Worm (Caenorhabditis elegans) whole organism, young adult: Measurements from ENCODE around the gene fbxa-218.

Experiments used
- B0035.1 ChIP-seq: sonication (generic microtip); optimal IDR thresholded peaks from 2 replicates; lab custom pipeline; 2016; ENCODE audit warnings: missing genetic modification characterization, mild to moderate bottlenecking, missing compliant biosample characterization, missing genotype, missing genetic modification reagents
- B0261.1 ChIP-seq: sonication (generic microtip); optimal IDR thresholded peaks from 2 replicates; lab custom pipeline; 2016; ENCODE audit warnings: mild to moderate bottlenecking, missing genetic modification characterization, moderate library complexity, missing compliant biosample characterization
- B0336.3 ChIP-seq: fragments of 200-800 bp; sonication (Bioruptor generic); IDR thresholded peaks from 2 replicates; pipeline ENCODE4 v1.3.6; 2022; ENCODE audit warnings: missing genetic modification characterization, missing compliant biosample characterization
- C17E4.6 ChIP-seq: fragments of 200-800 bp; sonication (Bioruptor generic); IDR thresholded peaks from 2 replicates; pipeline ENCODE4 v1.3.6; 2022; ENCODE audit warnings: missing genetic modification reagents, missing genetic modification characterization, missing compliant biosample characterization
- D2030.7 ChIP-seq: fragments of 200-800 bp; sonication (Bioruptor generic); IDR thresholded peaks from 2 replicates; pipeline ENCODE4 v1.3.6; 2022; ENCODE audit warnings: missing genetic modification reagents, missing genetic modification characterization, missing compliant biosample characterization
- F23B12.7 ChIP-seq: sonication (generic microtip); optimal IDR thresholded peaks from 2 replicates; lab custom pipeline; 2017; ENCODE audit warnings: missing genetic modification characterization, mild to moderate bottlenecking, missing compliant biosample characterization, antibody characterized with exemption, moderate library complexity; ENCODE audit not compliant: insufficient read depth
- K12H6.12 ChIP-seq: fragments of 200-800 bp; sonication (Bioruptor generic); optimal IDR thresholded peaks from 2 replicates; lab custom pipeline; 2018; ENCODE audit warnings: mild to moderate bottlenecking, missing genetic modification characterization, missing compliant biosample characterization
- Y67H2A.10 ChIP-seq: fragments of 200-800 bp; sonication (Bioruptor generic); conservative IDR thresholded peaks from 2 replicates; pipeline ENCODE4 v1.3.6; 2022; ENCODE audit warnings: missing genetic modification reagents, missing genetic modification characterization, missing compliant biosample characterization
- aptf-2 ChIP-seq: fragments of 200-800 bp; sonication (Bioruptor generic); conservative IDR thresholded peaks from 2 replicates; pipeline ENCODE4 v1.3.6; 2022; ENCODE audit warnings: missing genetic modification reagents, missing genetic modification characterization, missing compliant biosample characterization
- aptf-3 ChIP-seq: fragments of 200-800 bp; sonication (Bioruptor generic); IDR thresholded peaks from 2 replicates; pipeline ENCODE4 v1.3.6; 2022; ENCODE audit warnings: missing genetic modification characterization, missing compliant biosample characterization
- athp-1 ChIP-seq: sonication (generic microtip); optimal IDR thresholded peaks from 2 replicates; lab custom pipeline; 2017; ENCODE audit warnings: mild to moderate bottlenecking, missing genetic modification characterization, missing compliant biosample characterization
- attf-5 ChIP-seq: fragments of 200-800 bp; sonication (Bioruptor generic); optimal IDR thresholded peaks from 2 replicates; lab custom pipeline; 2018; ENCODE audit warnings: mild to moderate bottlenecking, missing genetic modification characterization, missing compliant biosample characterization
- bed-1 ChIP-seq: fragments of 200-800 bp; sonication (Bioruptor generic); IDR thresholded peaks from 2 replicates; pipeline ENCODE4 v1.3.6; 2022; ENCODE audit warnings: missing genetic modification reagents, missing genetic modification characterization, missing compliant biosample characterization
- bed-2 ChIP-seq: fragments of 200-800 bp; sonication (Bioruptor generic); IDR thresholded peaks from 2 replicates; pipeline ENCODE4 v1.3.6; 2022; ENCODE audit warnings: missing genetic modification reagents, missing genetic modification characterization, missing compliant biosample characterization
- cebp-1 ChIP-seq, 2 experiments: fragments of 200-800 bp in 1 of 2; sonication (Bioruptor generic) in 1 of 2; sonication (generic microtip) in 1 of 2; IDR thresholded peaks in 1 of 2; optimal IDR thresholded peaks in 1 of 2; 2 replicates each; pipeline versions ENCODE4 v1.3.6 to Lab custom; 2017 to 2022; ENCODE audit warnings: missing compliant biosample characterization in 2 of 2, missing genetic modification characterization in 2 of 2, mild to moderate bottlenecking in 1 of 2, missing genetic modification reagents in 1 of 2, moderate library complexity in 1 of 2
- ceh-100 ChIP-seq: fragments of 200-800 bp; sonication (Bioruptor generic); IDR thresholded peaks from 2 replicates; pipeline ENCODE4 v1.3.6; 2022; ENCODE audit warnings: missing genetic modification reagents, missing genetic modification characterization, missing compliant biosample characterization
- ceh-40 ChIP-seq: fragments of 200-800 bp; sonication (Bioruptor generic); IDR thresholded peaks from 2 replicates; pipeline ENCODE4 v1.3.6; 2022; ENCODE audit warnings: missing genetic modification characterization, missing compliant biosample characterization
- ceh-58 ChIP-seq: fragments of 200-800 bp; sonication (Bioruptor generic); IDR thresholded peaks from 2 replicates; pipeline ENCODE4 v1.3.6; 2022; ENCODE audit warnings: missing genetic modification characterization, missing compliant biosample characterization
- dpff-1 ChIP-seq: sonication (generic microtip); optimal IDR thresholded peaks from 2 replicates; lab custom pipeline; 2017; ENCODE audit warnings: mild to moderate bottlenecking, missing genetic modification characterization, missing compliant biosample characterization
- egrh-3 ChIP-seq: fragments of 200-800 bp; sonication (Bioruptor generic); IDR thresholded peaks from 2 replicates; pipeline ENCODE4 v1.3.6; 2022; ENCODE audit warnings: missing genetic modification reagents, missing genetic modification characterization, missing compliant biosample characterization
- hlh-12 ChIP-seq: sonication (generic microtip); optimal IDR thresholded peaks from 2 replicates; lab custom pipeline; 2016; ENCODE audit warnings: missing genetic modification characterization, missing compliant biosample characterization
- hmg-1.2 ChIP-seq: fragments of 200-800 bp; sonication (Bioruptor generic); IDR thresholded peaks from 2 replicates; pipeline ENCODE4 v1.3.6; 2022; ENCODE audit warnings: missing genetic modification reagents, missing genetic modification characterization, missing compliant biosample characterization
- let-526 ChIP-seq: fragments of 200-800 bp; sonication (Bioruptor generic); IDR thresholded peaks from 2 replicates; pipeline ENCODE4 v1.3.6; 2022; ENCODE audit warnings: missing genetic modification reagents, missing genetic modification characterization, missing compliant biosample characterization
- let-607 ChIP-seq, 2 experiments: fragments of 200-800 bp in 1 of 2; sonication (Bioruptor generic) in 1 of 2; sonication (generic microtip) in 1 of 2; optimal IDR thresholded peaks; 2 replicates each; lab custom pipeline; 2016 to 2018; ENCODE audit warnings: mild to moderate bottlenecking in 2 of 2, missing compliant biosample characterization in 2 of 2, missing genetic modification characterization in 2 of 2, moderate library complexity in 2 of 2, missing genotype in 1 of 2
- lir-1 ChIP-seq: fragments of 200-800 bp; sonication (Bioruptor generic); conservative IDR thresholded peaks from 2 replicates; pipeline ENCODE4 v1.3.6; 2022; ENCODE audit warnings: missing genetic modification reagents, missing genetic modification characterization, missing compliant biosample characterization
- madf-10 ChIP-seq: sonication (generic microtip); optimal IDR thresholded peaks from 2 replicates; lab custom pipeline; 2016; ENCODE audit warnings: mild to moderate bottlenecking, missing genetic modification characterization, missing compliant biosample characterization
- madf-6 ChIP-seq: fragments of 200-800 bp; sonication (Bioruptor generic); IDR thresholded peaks from 2 replicates; pipeline ENCODE4 v1.3.6; 2022; ENCODE audit warnings: missing genetic modification reagents, missing genetic modification characterization, missing compliant biosample characterization
- nfyb-1 ChIP-seq: fragments of 200-800 bp; sonication (Bioruptor generic); IDR thresholded peaks from 2 replicates; pipeline ENCODE4 v1.3.6; 2022; ENCODE audit warnings: missing genetic modification reagents, missing genetic modification characterization, missing compliant biosample characterization
- nhr-120 ChIP-seq: fragments of 200-800 bp; sonication (Bioruptor generic); IDR thresholded peaks from 2 replicates; pipeline ENCODE4 v1.3.6; 2022; ENCODE audit warnings: missing genetic modification characterization, missing compliant biosample characterization
- nhr-80 ChIP-seq: sonication (generic microtip); optimal IDR thresholded peaks from 2 replicates; lab custom pipeline; 2016; ENCODE audit warnings: missing genetic modification characterization, missing compliant biosample characterization
- pbrm-1 ChIP-seq: fragments of 200-800 bp; sonication (Bioruptor generic); IDR thresholded peaks from 2 replicates; pipeline ENCODE4 v1.3.6; 2022; ENCODE audit warnings: missing genetic modification reagents, missing genetic modification characterization, missing compliant biosample characterization
- pha-4 ChIP-seq: fragments of 150-350 bp; sonication (generic microtip); optimal IDR thresholded peaks from 2 replicates; lab custom pipeline; 2014; ENCODE audit warnings: missing biosample characterization, missing genetic modification reagents, missing genetic modification characterization
- sdz-38 ChIP-seq: sonication (generic microtip); optimal IDR thresholded peaks from 2 replicates; lab custom pipeline; 2016; ENCODE audit warnings: missing genotype, missing genetic modification characterization, missing compliant biosample characterization
- snpc-4 ChIP-seq, 5 experiments: fragments of 150-350 bp in 1 of 5; sonication (generic microtip) in 4 of 5; optimal IDR thresholded peaks; 2 replicates each; lab custom pipeline; 2014 to 2018; ENCODE audit warnings: missing genetic modification characterization in 5 of 5, missing biosample characterization in 3 of 5, antibody characterized with exemption in 2 of 5, mild to moderate bottlenecking in 2 of 5, missing compliant biosample characterization in 2 of 5, missing genotype in 2 of 5, moderate library complexity in 2 of 5, missing genetic modification reagents in 1 of 5
- unc-130 ChIP-seq: sonication (generic microtip); optimal IDR thresholded peaks from 2 replicates; lab custom pipeline; 2016; ENCODE audit warnings: missing genetic modification reagents, missing genetic modification characterization, missing compliant biosample characterization
- xnd-1 ChIP-seq: sonication (generic microtip); optimal IDR thresholded peaks from 2 replicates; lab custom pipeline; 2016; ENCODE audit warnings: missing genotype, missing genetic modification reagents, missing genetic modification characterization, missing compliant biosample characterization
- zfh-2 ChIP-seq: fragments of 200-800 bp; sonication (Bioruptor generic); conservative IDR thresholded peaks from 2 replicates; pipeline ENCODE4 v1.3.6; 2022; ENCODE audit warnings: missing genetic modification reagents, missing genetic modification characterization, missing compliant biosample characterization
- ztf-22 ChIP-seq: fragments of 200-800 bp; sonication (Bioruptor generic); optimal IDR thresholded peaks from 2 replicates; lab custom pipeline; 2018; ENCODE audit warnings: mild to moderate bottlenecking, missing genetic modification characterization, moderate library complexity, missing compliant biosample characterization
- ztf-3 ChIP-seq: fragments of 200-800 bp; sonication (Bioruptor generic); optimal IDR thresholded peaks from 2 replicates; lab custom pipeline; 2018; ENCODE audit warnings: mild to moderate bottlenecking, missing genetic modification characterization, missing compliant biosample characterization
- ztf-6 ChIP-seq: fragments of 200-800 bp; sonication (Bioruptor generic); IDR thresholded peaks from 2 replicates; pipeline ENCODE4 v1.3.6; 2022; ENCODE audit warnings: missing genetic modification reagents, missing genetic modification characterization, missing compliant biosample characterization

fbxa-218 gene

ce11 chrIII:12411668-12412067 lies 24.6 kb upstream of the fbxa-218 start:
- no peak for TF ChIP-seq B0336.3 (GFP tag; lab: Robert Waterston, UW)
- no peak for TF ChIP-seq C17E4.6 (GFP tag; lab: Robert Waterston, UW)
- TF ChIP-seq ceh-40 (GFP tag; lab: Robert Waterston, UW) = no peak
- no peak for TF ChIP-seq sdz-38 (tag; lab: Kevin White, UChicago)

- no peak for TF ChIP-seq C17E4.6 (GFP tag; lab: Robert Waterston, UW)
- TF ChIP-seq F23B12.7 (tag; lab: Kevin White, UChicago) = no peak
- TF ChIP-seq ztf-22 (GFP tag; lab: Kevin White, UChicago) = no peak
- TF ChIP-seq ceh-58 (GFP tag; lab: Robert Waterston, UW) = no peak
- no peak for TF ChIP-seq bed-2 (GFP tag; lab: Robert Waterston, UW)
- TF ChIP-seq aptf-3 (GFP tag; lab: Robert Waterston, UW) = no peak
- TF ChIP-seq D2030.7 = no peak
- TF ChIP-seq pbrm-1 (GFP tag; lab: Robert Waterston, UW) = no peak
- no peak for TF ChIP-seq Y67H2A.10 (GFP tag; lab: Robert Waterston, UW)
- no peak for TF ChIP-seq dpff-1 (tag; lab: Kevin White, UChicago)
- no peak for TF ChIP-seq ztf-3 (GFP tag; lab: Kevin White, UChicago)
- TF ChIP-seq unc-130 (GFP tag; lab: Kevin White, UChicago) = no peak
- no peak for TF ChIP-seq madf-10 (tag; lab: Kevin White, UChicago)
- TF ChIP-seq nhr-80 (tag; lab: Kevin White, UChicago) = no peak
- no peak for TF ChIP-seq hlh-12 (tag; lab: Kevin White, UChicago)
- TF ChIP-seq B0035.1 (tag; lab: Kevin White, UChicago) = no peak
Measured at ce11 chrIII:12414533-12414932, 21.8 kb upstream of the fbxa-218 start.

ce11 chrIII:12420256-12420655 lies 16.1 kb upstream of the fbxa-218 start:
- TF ChIP-seq let-526 (GFP tag; lab: Robert Waterston, UW) (no peak), nfyb-1 (GFP tag; lab: Robert Waterston, UW) (peak; percentile 60; the same call in 1 of the 2 replicates)

DNA sequence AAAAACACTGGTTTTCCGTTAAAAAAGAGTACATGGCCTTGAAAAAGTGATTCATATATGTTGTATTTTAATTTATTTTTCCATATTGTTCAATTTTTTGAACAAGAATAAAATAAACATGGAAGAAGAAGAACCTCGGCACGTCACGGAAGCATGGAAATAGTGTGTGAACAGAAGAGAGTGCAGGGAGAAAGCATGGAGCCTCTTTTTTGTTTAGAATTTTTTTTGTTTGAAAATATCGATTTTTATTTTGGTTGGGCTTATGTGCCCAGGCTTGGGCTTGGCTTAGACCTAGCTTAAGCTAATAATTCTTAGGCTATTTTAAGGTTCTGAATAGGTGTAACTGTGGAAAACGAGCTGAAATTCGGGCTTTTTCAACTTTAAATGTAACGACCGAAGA lies 14.6 kb upstream of the fbxa-218 start, which contains the start of gene tat-1:
Gene tat-1, minus strand, starts transcription at position 11 of the 400 bp plus-strand sequence.
- peak; percentile 58; the same call in 1 of the 2 replicates for TF ChIP-seq hmg-1.2 (GFP tag; lab: Robert Waterston, UW)
- TF ChIP-seq aptf-2 (GFP tag; lab: Robert Waterston, UW) = no peak

ce11 chrIII:12424066-12424465 lies 12.2 kb upstream of the fbxa-218 start:
- TF ChIP-seq hmg-1.2 (GFP tag; lab: Robert Waterston, UW) (peak; percentile 20; the same call in 1 of the 2 replicates), F23B12.7 (tag; lab: Kevin White, UChicago) (no peak), ceh-100 (GFP tag; lab: Robert Waterston, UW) (no peak), egrh-3 (GFP tag; lab: Robert Waterston, UW) (no peak), lir-1 (GFP tag; lab: Robert Waterston, UW) (no peak), zfh-2 (no peak), aptf-2 (GFP tag; lab: Robert Waterston, UW) (no peak), bed-1 (no peak), athp-1 (tag; lab: Kevin White, UChicago) (no peak), hlh-12 (tag; lab: Kevin White, UChicago) (no peak), K12H6.12 (tag; lab: Kevin White, UChicago) (no peak), B0261.1 (tag; lab: Kevin White, UChicago) (no peak), xnd-1 (tag; lab: Kevin White, UChicago) (no peak), madf-6 (GFP tag; lab: Robert Waterston, UW) (no peak), snpc-4 (GFP tag; optimal IDR thresholded peaks at IDR 0.05; lab: Kevin White, UChicago) (no peak), snpc-4 (tag; optimal IDR thresholded peaks at IDR 0.05; lab: Kevin White, UChicago) (no peak), cebp-1 (GFP tag; IDR thresholded peaks at IDR 0.05; lab: Robert Waterston, UW) (peak; percentile 90), cebp-1 (tag; optimal IDR thresholded peaks at IDR 0.05; lab: Kevin White, UChicago) (peak; percentile 92), pha-4 (tag; lab: Kevin White, UChicago) (peak; percentile 71), attf-5 (GFP tag; lab: Kevin White, UChicago) (peak; percentile 51), ztf-6 (no peak), nhr-120 (no peak), dpff-1 (tag; lab: Kevin White, UChicago) (no peak), let-607 (tag; optimal IDR thresholded peaks at IDR 0.05; lab: Kevin White, UChicago) (no peak), aptf-3 (GFP tag; lab: Robert Waterston, UW) (no peak)
